Worm (Caenorhabditis elegans) whole organism, mixed stage, embryonic: Measurements from ENCODE around the gene srxa-8.

Experiments
- M03D4.4 ChIP-seq: sonication (generic microtip); optimal IDR thresholded peaks from 2 replicates; lab custom pipeline; 2017; ENCODE audit warnings: mild to moderate bottlenecking, missing genetic modification characterization, missing compliant biosample characterization
- bed-3 ChIP-seq: fragments of 200-800 bp; sonication (Bioruptor generic); optimal IDR thresholded peaks from 3 replicates; lab custom pipeline; 2018; ENCODE audit warnings: mild to moderate bottlenecking, missing genetic modification characterization, moderate library complexity, missing compliant biosample characterization
- blmp-1 ChIP-seq: fragments of 150-350 bp; optimal IDR thresholded peaks from 2 replicates; lab custom pipeline; 2014; ENCODE audit warnings: missing biosample characterization, missing genetic modification characterization
- ceh-43 ChIP-seq: fragments of 200-800 bp; sonication (Bioruptor generic); optimal IDR thresholded peaks from 2 replicates; lab custom pipeline; 2018; ENCODE audit warnings: mild to moderate bottlenecking, missing genetic modification characterization, moderate library complexity, missing compliant biosample characterization
- ces-1 ChIP-seq: fragments of 150-350 bp; optimal IDR thresholded peaks from 2 replicates; lab custom pipeline; 2014; ENCODE audit warnings: missing biosample characterization, missing genetic modification reagents, missing genetic modification characterization
- cnd-1 ChIP-seq: fragments of 200-800 bp; sonication (Bioruptor generic); optimal IDR thresholded peaks from 2 replicates; lab custom pipeline; 2018; ENCODE audit warnings: mild to moderate bottlenecking, missing genetic modification characterization, missing compliant biosample characterization
- drap-1 ChIP-seq: fragments of 200-800 bp; sonication (Bioruptor generic); optimal IDR thresholded peaks from 3 replicates; lab custom pipeline; 2018; ENCODE audit warnings: mild to moderate bottlenecking, missing genetic modification characterization, missing compliant biosample characterization
- elt-1 ChIP-seq: sonication (generic microtip); optimal IDR thresholded peaks from 2 replicates; lab custom pipeline; 2017; ENCODE audit warnings: missing genetic modification characterization, mild to moderate bottlenecking, missing compliant biosample characterization, antibody characterized with exemption, moderate library complexity, borderline replicate concordance; ENCODE audit not compliant: insufficient read depth
- elt-3 ChIP-seq: fragments of 150-350 bp; optimal IDR thresholded peaks from 2 replicates; lab custom pipeline; 2014; ENCODE audit warnings: missing biosample characterization, missing genetic modification characterization
- flh-1 ChIP-seq: fragments of 200-800 bp; sonication (Bioruptor generic); optimal IDR thresholded peaks from 2 replicates; lab custom pipeline; 2018; ENCODE audit warnings: mild to moderate bottlenecking, missing genetic modification characterization, moderate library complexity, missing compliant biosample characterization
- ham-2 ChIP-seq: fragments of 200-800 bp; sonication (Bioruptor generic); optimal IDR thresholded peaks from 2 replicates; lab custom pipeline; 2018; ENCODE audit warnings: mild to moderate bottlenecking, missing genetic modification characterization, missing compliant biosample characterization
- hlh-1 ChIP-seq: fragments of 150-350 bp; optimal IDR thresholded peaks from 2 replicates; lab custom pipeline; 2014; ENCODE audit warnings: missing biosample characterization, missing genetic modification reagents, missing genetic modification characterization
- lin-13 ChIP-seq: fragments of 150-350 bp; optimal IDR thresholded peaks from 2 replicates; lab custom pipeline; 2014; ENCODE audit warnings: missing biosample characterization, missing genetic modification characterization
- lin-32 ChIP-seq: fragments of 200-800 bp; sonication (Bioruptor generic); optimal IDR thresholded peaks from 2 replicates; lab custom pipeline; 2018; ENCODE audit warnings: mild to moderate bottlenecking, missing genetic modification characterization, missing compliant biosample characterization
- lsy-2 ChIP-seq: fragments of 150-350 bp; optimal IDR thresholded peaks from 2 replicates; lab custom pipeline; 2014; ENCODE audit warnings: missing biosample characterization, missing genetic modification characterization
- mab-5 ChIP-seq: fragments of 150-350 bp; optimal IDR thresholded peaks from 2 replicates; lab custom pipeline; 2014; ENCODE audit warnings: missing biosample characterization, missing genetic modification characterization
- mep-1 ChIP-seq: fragments of 150-350 bp; optimal IDR thresholded peaks from 2 replicates; lab custom pipeline; 2017; ENCODE audit warnings: missing biosample characterization, missing genetic modification reagents, missing genetic modification characterization, inconsistent platforms
- mls-2 ChIP-seq: sonication (generic microtip); optimal IDR thresholded peaks from 2 replicates; lab custom pipeline; 2016; ENCODE audit warnings: mild to moderate bottlenecking, missing genetic modification characterization, moderate library complexity, missing compliant biosample characterization
- nhr-12 ChIP-seq: fragments of 150-350 bp; optimal IDR thresholded peaks from 2 replicates; lab custom pipeline; 2014; ENCODE audit warnings: missing biosample characterization, missing genetic modification characterization
- nhr-2 ChIP-seq: fragments of 150-350 bp; optimal IDR thresholded peaks from 2 replicates; lab custom pipeline; 2014; ENCODE audit warnings: missing biosample characterization, missing genetic modification characterization
- nhr-237 ChIP-seq: fragments of 150-350 bp; optimal IDR thresholded peaks from 2 replicates; lab custom pipeline; 2014; ENCODE audit warnings: missing biosample characterization, missing genetic modification characterization
- nhr-28 ChIP-seq: fragments of 150-350 bp; optimal IDR thresholded peaks from 2 replicates; lab custom pipeline; 2014; ENCODE audit warnings: missing biosample characterization, missing genetic modification characterization
- nhr-76 ChIP-seq: sonication (generic microtip); optimal IDR thresholded peaks from 2 replicates; lab custom pipeline; 2017; ENCODE audit warnings: missing biosample characterization, missing genetic modification characterization
- pha-4 ChIP-seq: fragments of 150-350 bp; optimal IDR thresholded peaks from 2 replicates; lab custom pipeline; 2018; ENCODE audit warnings: missing biosample characterization, missing genetic modification reagents, missing genetic modification characterization
- sem-2 ChIP-seq: fragments of 200-800 bp; sonication (Bioruptor generic); optimal IDR thresholded peaks from 2 replicates; lab custom pipeline; 2018; ENCODE audit warnings: mild to moderate bottlenecking, missing genetic modification characterization, missing compliant biosample characterization
- snpc-4 ChIP-seq: fragments of 150-350 bp; optimal IDR thresholded peaks from 2 replicates; lab custom pipeline; 2014; ENCODE audit warnings: missing biosample characterization, missing genetic modification characterization
- sptf-1 ChIP-seq: sonication (generic microtip); optimal IDR thresholded peaks from 2 replicates; lab custom pipeline; 2017; ENCODE audit warnings: mild to moderate bottlenecking, missing genetic modification characterization, moderate library complexity, missing compliant biosample characterization
- tbx-8 ChIP-seq: fragments of 200-800 bp; sonication (Bioruptor generic); optimal IDR thresholded peaks from 2 replicates; lab custom pipeline; 2018; ENCODE audit warnings: mild to moderate bottlenecking, missing genetic modification characterization, moderate library complexity, missing compliant biosample characterization
- unc-120 ChIP-seq: sonication (generic microtip); optimal IDR thresholded peaks from 2 replicates; lab custom pipeline; 2017; ENCODE audit warnings: missing genetic modification characterization, missing compliant biosample characterization; ENCODE audit not compliant: poor library complexity, severe bottlenecking
- unc-39 ChIP-seq: fragments of 150-350 bp; optimal IDR thresholded peaks from 2 replicates; lab custom pipeline; 2014; ENCODE audit warnings: missing biosample characterization, missing genetic modification characterization
- unc-62 ChIP-seq: fragments of 150-350 bp; optimal IDR thresholded peaks from 2 replicates; lab custom pipeline; 2014; ENCODE audit warnings: missing biosample characterization, missing genetic modification reagents, missing genetic modification characterization
- zip-8 ChIP-seq: fragments of 150-350 bp; optimal IDR thresholded peaks from 2 replicates; lab custom pipeline; 2014; ENCODE audit warnings: missing biosample characterization, missing genetic modification characterization
- ztf-11 ChIP-seq: fragments of 150-350 bp; optimal IDR thresholded peaks from 2 replicates; lab custom pipeline; 2014; ENCODE audit warnings: missing biosample characterization, missing genetic modification characterization

srxa-8 gene

DNA sequence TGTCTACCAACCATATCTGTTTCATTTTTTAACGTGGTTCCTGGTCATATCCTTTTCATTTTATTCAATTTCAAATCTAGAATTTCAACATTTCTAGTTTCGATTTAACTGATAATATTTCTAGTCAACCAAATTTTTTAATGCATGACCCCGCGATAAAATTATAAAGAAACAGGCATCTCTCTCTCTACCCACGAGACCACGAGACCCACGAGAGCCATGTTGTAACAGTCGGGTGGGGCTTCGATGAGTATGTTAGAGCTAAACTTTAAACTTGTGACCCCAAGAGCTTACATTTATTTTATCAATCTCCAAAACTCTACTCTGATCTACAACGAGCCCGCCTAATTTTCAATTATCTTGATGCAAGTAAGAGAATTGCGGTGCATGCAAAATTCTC, 9.7 kb upstream of the srxa-8 start:
- TF ChIP-seq tbx-8 (no peak), nhr-2 (no peak), hlh-1 (peak; percentile 16), drap-1 (no peak)
- TF ChIP-seq, all 35 proteins: peak for 1

DNA sequence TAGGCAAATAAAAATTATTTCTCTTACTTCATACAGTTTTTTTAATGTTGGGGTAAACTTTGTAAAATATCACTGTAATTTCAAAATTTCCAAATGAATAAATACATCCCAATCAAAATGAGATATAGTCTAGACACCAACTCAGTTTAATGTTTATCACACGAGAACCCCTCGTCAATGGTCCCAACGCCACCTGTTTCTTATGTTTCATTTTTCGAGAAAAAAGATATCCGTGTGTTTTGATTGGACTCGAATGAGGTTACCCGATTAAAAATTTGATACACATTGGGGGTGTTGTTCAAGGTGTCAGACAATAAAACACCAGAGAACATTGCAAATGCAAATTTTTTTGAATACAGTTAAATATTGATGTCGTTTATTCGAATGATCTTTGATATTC, 8.9 kb upstream of the srxa-8 start:
- TF ChIP-seq sem-2 (GFP tag; lab: Kevin White, UChicago) (no peak), elt-1 (tag; lab: Kevin White, UChicago) (no peak), elt-3 (tag; lab: Kevin White, UChicago) (no peak), mls-2 (tag; lab: Kevin White, UChicago) (no peak), hlh-1 (peak; percentile 80)

DNA sequence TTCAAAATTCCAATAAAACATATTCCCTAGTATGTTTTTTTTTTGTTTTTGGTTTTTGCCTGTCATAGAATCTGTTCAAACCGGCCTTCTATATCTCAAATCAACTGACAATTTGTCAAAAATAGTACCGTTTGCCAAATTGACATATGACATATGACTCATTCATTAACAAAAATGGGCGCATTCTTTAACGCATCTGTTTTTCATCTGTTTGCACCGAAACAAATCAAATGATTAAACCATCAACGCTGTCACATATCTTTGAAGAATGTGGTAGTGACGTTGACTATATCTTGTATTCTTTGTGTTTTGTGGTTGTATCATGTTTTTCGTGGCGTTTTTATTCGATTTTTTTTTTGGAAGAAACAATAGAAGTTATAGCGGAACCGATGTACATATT, 6.4 kb upstream of the srxa-8 start:
- no peak for TF ChIP-seq sptf-1 (tag; lab: Kevin White, UChicago)

DNA sequence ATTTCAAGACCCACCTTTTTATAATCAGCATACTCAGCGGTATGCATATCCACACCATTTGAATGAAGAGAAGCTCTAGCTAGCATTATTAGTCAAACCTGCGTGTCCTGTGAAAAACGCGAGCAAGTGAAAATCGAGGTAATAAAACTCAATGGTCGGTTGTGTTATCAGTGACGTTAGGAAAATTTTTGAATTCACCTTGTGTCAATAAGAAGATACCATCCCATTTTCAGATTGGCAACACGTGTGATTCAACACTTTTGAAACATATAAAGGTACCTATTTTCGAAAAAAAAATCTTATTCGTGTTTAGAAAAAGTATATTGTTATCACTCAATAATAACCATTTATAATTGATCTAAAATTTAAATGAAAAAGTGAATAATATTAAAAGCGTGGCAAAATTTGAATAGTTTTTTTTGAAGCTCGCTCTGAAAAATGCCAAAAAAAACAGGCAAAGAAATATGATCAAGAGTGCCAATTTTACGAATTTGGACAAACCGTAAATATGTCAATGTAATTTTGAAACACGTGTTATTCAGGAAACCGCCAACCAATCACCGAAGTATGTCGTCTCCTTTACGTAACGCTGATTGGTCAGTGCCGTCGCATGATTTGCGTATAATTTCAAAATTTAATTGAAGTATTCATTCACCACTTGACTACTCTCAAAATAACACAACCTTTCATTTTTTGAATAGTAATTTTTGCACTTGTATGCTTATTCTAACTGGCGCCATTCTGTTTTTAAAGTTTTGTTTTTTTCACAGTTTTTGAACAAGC, 3.2 kb upstream of the srxa-8 start, which contains the start of gene F46G10.1:
F46G10.1 (minus strand) TSS at position 115 of the 783 bp plus-strand sequence.
- TF ChIP-seq elt-3 (tag; lab: Kevin White, UChicago) (no peak), lsy-2 (tag; lab: Kevin White, UChicago) (no peak), pha-4 (tag; lab: Kevin White, UChicago) (no peak), unc-120 (tag; lab: Kevin White, UChicago) (no peak), tbx-8 (no peak), ztf-11 (tag; lab: Kevin White, UChicago) (no peak), nhr-76 (tag; lab: Kevin White, UChicago) (no peak), nhr-12 (no peak), ces-1 (GFP tag; lab: Kevin White, UChicago) (no peak), nhr-2 (no peak)
- TF ChIP-seq, all 35 proteins: peak for 0

DNA sequence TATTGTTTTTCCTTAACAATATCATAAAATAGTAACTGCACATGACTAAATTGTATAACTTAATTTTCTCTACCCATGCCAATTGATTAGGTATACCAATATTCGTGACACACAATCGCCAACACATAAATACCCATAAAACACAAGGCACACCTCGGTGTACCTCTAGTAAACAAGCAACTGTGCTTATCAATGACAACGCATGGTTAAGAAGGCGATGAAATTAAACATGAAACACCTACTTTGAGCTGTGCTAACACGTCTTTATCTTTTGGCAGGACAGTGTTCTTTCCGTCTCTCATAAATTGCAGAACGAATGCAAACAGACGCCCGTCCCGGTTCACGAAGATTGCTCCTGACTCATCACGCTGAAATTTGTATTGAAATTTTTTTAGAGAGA, 2.1 kb upstream of the srxa-8 start:
- TF ChIP-seq cnd-1 (tag; lab: Kevin White, UChicago), result no peak
- no peak for TF ChIP-seq bed-3
- TF ChIP-seq unc-62 (GFP tag; lab: Kevin White, UChicago), result no peak
- TF ChIP-seq lin-13, result no peak
- TF ChIP-seq hlh-1, result no peak
- no peak for TF ChIP-seq unc-120 (tag; lab: Kevin White, UChicago)
- TF ChIP-seq elt-1 (tag; lab: Kevin White, UChicago), result no peak

DNA sequence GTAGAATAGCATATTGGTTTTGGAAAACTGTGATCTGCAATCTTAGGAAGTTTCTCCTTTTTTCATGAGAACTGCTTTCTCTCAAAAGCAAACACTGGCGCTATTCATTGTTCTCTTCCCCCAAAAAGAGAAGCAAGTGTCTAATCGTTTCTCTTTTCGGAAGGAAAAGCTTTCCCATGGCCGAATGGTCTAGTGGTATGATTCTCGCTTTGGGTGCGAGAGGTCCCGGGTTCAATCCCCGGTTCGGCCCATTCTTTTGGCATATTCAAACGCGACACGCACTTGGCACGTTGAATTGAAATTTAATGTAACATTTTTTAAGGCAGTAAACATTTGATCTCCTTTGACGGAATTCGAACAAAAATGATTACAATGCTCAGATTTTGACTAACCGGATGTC, 793 bp downstream of the srxa-8 start:
- TF ChIP-seq ceh-43 (no peak), ham-2 (no peak), flh-1 (GFP tag; lab: Kevin White, UChicago) (no peak), lsy-2 (tag; lab: Kevin White, UChicago) (no peak), cnd-1 (tag; lab: Kevin White, UChicago) (no peak), lin-13 (no peak), ztf-11 (tag; lab: Kevin White, UChicago) (no peak), M03D4.4 (tag; lab: Kevin White, UChicago) (no peak), nhr-2 (no peak), elt-3 (tag; lab: Kevin White, UChicago) (no peak), snpc-4 (tag; lab: Kevin White, UChicago) (no peak)

DNA sequence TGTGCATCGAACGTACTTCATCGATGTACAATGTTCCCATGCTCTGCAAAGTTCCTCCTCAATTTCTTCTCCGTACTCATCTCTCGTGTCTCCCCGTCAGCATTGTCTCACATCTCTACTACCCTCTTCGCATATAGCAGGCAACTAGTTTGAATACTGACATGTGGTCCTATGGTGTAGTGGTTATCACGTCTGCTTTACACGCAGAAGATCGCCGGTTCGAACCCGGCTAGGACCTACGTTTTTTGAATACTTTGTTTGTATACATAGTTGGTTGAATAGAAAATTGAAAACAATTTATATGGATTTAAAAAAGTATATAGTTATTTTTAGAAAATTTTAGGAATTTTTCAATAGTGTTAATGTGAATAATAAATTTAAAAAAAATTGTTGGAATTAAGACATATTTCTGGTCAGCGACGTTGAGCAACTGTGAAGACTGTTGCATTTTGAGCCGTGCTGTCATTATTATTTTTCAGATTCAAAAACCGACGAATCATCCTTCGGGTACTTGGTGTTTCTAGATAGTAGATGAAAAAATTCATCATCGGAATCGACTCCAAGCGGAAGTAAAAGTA, 1.7 kb downstream of the srxa-8 start:
- peak; percentile 83 for TF ChIP-seq flh-1 (GFP tag; lab: Kevin White, UChicago)
- TF ChIP-seq M03D4.4 (tag; lab: Kevin White, UChicago), result peak; percentile 96
- TF ChIP-seq ztf-11 (tag; lab: Kevin White, UChicago), result peak; percentile 55
- peak; percentile 91 for TF ChIP-seq sem-2 (GFP tag; lab: Kevin White, UChicago)
- peak; percentile 79 for TF ChIP-seq nhr-237
- peak; percentile 88 for TF ChIP-seq pha-4 (tag; lab: Kevin White, UChicago)
- TF ChIP-seq elt-3 (tag; lab: Kevin White, UChicago), result peak; percentile 59
- TF ChIP-seq zip-8 (tag; lab: Kevin White, UChicago), result no peak
- TF ChIP-seq mab-5, result peak; percentile 56
- peak; percentile 90 for TF ChIP-seq lin-32 (GFP tag; lab: Kevin White, UChicago)
- peak; percentile 89 for TF ChIP-seq tbx-8
- peak; percentile 20 for TF ChIP-seq nhr-28 (tag; lab: Kevin White, UChicago)
- peak; percentile 96 for TF ChIP-seq cnd-1 (tag; lab: Kevin White, UChicago)
- no peak for TF ChIP-seq snpc-4 (tag; lab: Kevin White, UChicago)
- TF ChIP-seq unc-120 (tag; lab: Kevin White, UChicago), result peak; percentile 93
- peak; percentile 86 for TF ChIP-seq unc-62 (GFP tag; lab: Kevin White, UChicago)
- peak; percentile 93 for TF ChIP-seq ceh-43
- peak; percentile 78 for TF ChIP-seq lin-13
- peak; percentile 47 for TF ChIP-seq lsy-2 (tag; lab: Kevin White, UChicago)
- TF ChIP-seq nhr-2, result no peak
- no peak for TF ChIP-seq nhr-12
- no peak for TF ChIP-seq nhr-76 (tag; lab: Kevin White, UChicago)
- TF ChIP-seq hlh-1, result peak; percentile 78
- TF ChIP-seq blmp-1 (tag; lab: Kevin White, UChicago), result no peak
- TF ChIP-seq unc-39 (tag; lab: Kevin White, UChicago), result peak; percentile 25
- peak; percentile 90 for TF ChIP-seq mep-1 (tag; lab: Kevin White, UChicago)
